Fruit fly (Drosophila melanogaster) Kc167 (cell line): ENCODE results near the gene Drsl3.

ENCODE experiments used
- Myc ChIP-seq: fragments of >200 bp; optimal IDR thresholded peaks from 2 replicates; lab custom pipeline; 2017; ENCODE audit warnings: missing external identifiers
- Sin3A ChIP-seq: fragments of >200 bp; optimal IDR thresholded peaks from 2 replicates; lab custom pipeline; 2018; ENCODE audit warnings: missing external identifiers
- insv ChIP-seq: fragments of >200 bp; optimal IDR thresholded peaks from 3 replicates; lab custom pipeline; 2018; ENCODE audit warnings: missing external identifiers
- psq ChIP-seq: fragments of >200 bp; optimal IDR thresholded peaks from 2 replicates; lab custom pipeline; 2017; ENCODE audit warnings: missing external identifiers
- ttk ChIP-seq: sonication (Bioruptor generic); optimal IDR thresholded peaks from 2 replicates; lab custom pipeline; 2017; ENCODE audit warnings: missing external identifiers

DNA sequence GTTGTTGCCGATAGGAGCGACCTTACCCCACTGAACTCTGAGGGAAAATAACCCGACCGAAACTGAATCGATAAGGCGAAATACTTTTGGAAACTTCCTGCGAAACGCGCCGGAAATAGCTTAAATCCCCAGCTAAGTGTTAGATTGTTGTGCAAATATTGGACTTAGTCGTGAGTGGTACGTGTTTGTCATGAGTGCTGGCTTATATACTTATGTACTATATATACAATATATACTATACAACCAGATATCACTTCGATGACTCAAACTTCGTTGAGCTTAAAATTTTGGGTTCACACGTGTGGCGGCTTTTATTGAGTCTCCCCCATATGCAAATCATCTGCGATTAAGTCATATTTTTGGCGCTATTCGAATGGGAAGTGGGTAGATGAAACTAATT, 31.5 kb downstream of the Drsl3 start:
- no peak for TF ChIP-seq Sin3A (lab: Kevin White, UChicago)
- no peak for TF ChIP-seq psq
- no peak for TF ChIP-seq Myc (lab: Kevin White, UChicago)
- no peak for TF ChIP-seq ttk (lab: Kevin White, UChicago)
- no peak for TF ChIP-seq insv (lab: Kevin White, UChicago)
